Worm (Caenorhabditis elegans) whole organism, mixed stage, embryonic: ENCODE results near the gene Y43B11AR.3.

Experiments used
- M03D4.4 ChIP-seq: sonication (generic microtip); optimal IDR thresholded peaks from 2 replicates; lab custom pipeline; 2017; ENCODE audit warnings: mild to moderate bottlenecking, missing genetic modification characterization, missing compliant biosample characterization
- ceh-83 ChIP-seq: fragments of 200-800 bp; sonication (Bioruptor generic); optimal IDR thresholded peaks from 2 replicates; lab custom pipeline; 2018; ENCODE audit warnings: mild to moderate bottlenecking, missing genetic modification characterization, missing compliant biosample characterization
- drap-1 ChIP-seq: fragments of 200-800 bp; sonication (Bioruptor generic); optimal IDR thresholded peaks from 3 replicates; lab custom pipeline; 2018; ENCODE audit warnings: mild to moderate bottlenecking, missing genetic modification characterization, missing compliant biosample characterization
- elt-1 ChIP-seq: sonication (generic microtip); optimal IDR thresholded peaks from 2 replicates; lab custom pipeline; 2017; ENCODE audit warnings: missing genetic modification characterization, mild to moderate bottlenecking, missing compliant biosample characterization, antibody characterized with exemption, moderate library complexity, borderline replicate concordance; ENCODE audit not compliant: insufficient read depth
- flh-1 ChIP-seq: fragments of 200-800 bp; sonication (Bioruptor generic); optimal IDR thresholded peaks from 2 replicates; lab custom pipeline; 2018; ENCODE audit warnings: mild to moderate bottlenecking, missing genetic modification characterization, moderate library complexity, missing compliant biosample characterization
- mls-2 ChIP-seq: sonication (generic microtip); optimal IDR thresholded peaks from 2 replicates; lab custom pipeline; 2016; ENCODE audit warnings: mild to moderate bottlenecking, missing genetic modification characterization, moderate library complexity, missing compliant biosample characterization
- nhr-12 ChIP-seq: fragments of 150-350 bp; optimal IDR thresholded peaks from 2 replicates; lab custom pipeline; 2014; ENCODE audit warnings: missing biosample characterization, missing genetic modification characterization
- nhr-237 ChIP-seq: fragments of 150-350 bp; optimal IDR thresholded peaks from 2 replicates; lab custom pipeline; 2014; ENCODE audit warnings: missing biosample characterization, missing genetic modification characterization
- nhr-76 ChIP-seq: sonication (generic microtip); optimal IDR thresholded peaks from 2 replicates; lab custom pipeline; 2017; ENCODE audit warnings: missing biosample characterization, missing genetic modification characterization
- snpc-4 ChIP-seq: fragments of 150-350 bp; optimal IDR thresholded peaks from 2 replicates; lab custom pipeline; 2014; ENCODE audit warnings: missing biosample characterization, missing genetic modification characterization
- sptf-1 ChIP-seq: sonication (generic microtip); optimal IDR thresholded peaks from 2 replicates; lab custom pipeline; 2017; ENCODE audit warnings: mild to moderate bottlenecking, missing genetic modification characterization, moderate library complexity, missing compliant biosample characterization
- unc-39 ChIP-seq: fragments of 150-350 bp; optimal IDR thresholded peaks from 2 replicates; lab custom pipeline; 2014; ENCODE audit warnings: missing biosample characterization, missing genetic modification characterization
- zip-8 ChIP-seq: fragments of 150-350 bp; optimal IDR thresholded peaks from 2 replicates; lab custom pipeline; 2014; ENCODE audit warnings: missing biosample characterization, missing genetic modification characterization

- TF ChIP-seq nhr-76 (tag; lab: Kevin White, UChicago) (no peak), drap-1 (GFP tag; lab: Kevin White, UChicago) (no peak), unc-39 (tag; lab: Kevin White, UChicago) (no peak), nhr-12 (no peak), nhr-237 (tag; lab: Kevin White, UChicago) (no peak), zip-8 (tag; lab: Kevin White, UChicago) (no peak), snpc-4 (tag; lab: Kevin White, UChicago) (no peak), flh-1 (GFP tag; lab: Kevin White, UChicago) (no peak), sptf-1 (tag; lab: Kevin White, UChicago) (no peak), mls-2 (tag; lab: Kevin White, UChicago) (no peak), elt-1 (tag; lab: Kevin White, UChicago) (no peak), M03D4.4 (tag; lab: Kevin White, UChicago) (no peak), ceh-83 (no peak)
Measured at ce11 chrIV:7121313-7122055, 38.0 kb upstream of the Y43B11AR.3 start, which contains the start of the genes C34D4.10 and str-48.
